Worm (Caenorhabditis elegans) whole organism, mixed stage, embryonic: ENCODE results near the gene catp-6.

Experiments
- ces-1 ChIP-seq: fragments of 150-350 bp; optimal IDR thresholded peaks from 2 replicates; lab custom pipeline; 2014; ENCODE audit warnings: missing biosample characterization, missing genetic modification reagents, missing genetic modification characterization
- elt-1 ChIP-seq: sonication (generic microtip); optimal IDR thresholded peaks from 2 replicates; lab custom pipeline; 2017; ENCODE audit warnings: missing genetic modification characterization, mild to moderate bottlenecking, missing compliant biosample characterization, antibody characterized with exemption, moderate library complexity, borderline replicate concordance; ENCODE audit not compliant: insufficient read depth
- lin-13 ChIP-seq: fragments of 150-350 bp; optimal IDR thresholded peaks from 2 replicates; lab custom pipeline; 2014; ENCODE audit warnings: missing biosample characterization, missing genetic modification characterization
- mab-5 ChIP-seq: fragments of 150-350 bp; optimal IDR thresholded peaks from 2 replicates; lab custom pipeline; 2014; ENCODE audit warnings: missing biosample characterization, missing genetic modification characterization
- nhr-12 ChIP-seq: fragments of 150-350 bp; optimal IDR thresholded peaks from 2 replicates; lab custom pipeline; 2014; ENCODE audit warnings: missing biosample characterization, missing genetic modification characterization
- nhr-2 ChIP-seq: fragments of 150-350 bp; optimal IDR thresholded peaks from 2 replicates; lab custom pipeline; 2014; ENCODE audit warnings: missing biosample characterization, missing genetic modification characterization
- nhr-237 ChIP-seq: fragments of 150-350 bp; optimal IDR thresholded peaks from 2 replicates; lab custom pipeline; 2014; ENCODE audit warnings: missing biosample characterization, missing genetic modification characterization
- nhr-28 ChIP-seq: fragments of 150-350 bp; optimal IDR thresholded peaks from 2 replicates; lab custom pipeline; 2014; ENCODE audit warnings: missing biosample characterization, missing genetic modification characterization
- pha-4 ChIP-seq: fragments of 150-350 bp; optimal IDR thresholded peaks from 2 replicates; lab custom pipeline; 2018; ENCODE audit warnings: missing biosample characterization, missing genetic modification reagents, missing genetic modification characterization
- sem-2 ChIP-seq: fragments of 200-800 bp; sonication (Bioruptor generic); optimal IDR thresholded peaks from 2 replicates; lab custom pipeline; 2018; ENCODE audit warnings: mild to moderate bottlenecking, missing genetic modification characterization, missing compliant biosample characterization
- snpc-4 ChIP-seq: fragments of 150-350 bp; optimal IDR thresholded peaks from 2 replicates; lab custom pipeline; 2014; ENCODE audit warnings: missing biosample characterization, missing genetic modification characterization
- unc-39 ChIP-seq: fragments of 150-350 bp; optimal IDR thresholded peaks from 2 replicates; lab custom pipeline; 2014; ENCODE audit warnings: missing biosample characterization, missing genetic modification characterization
- unc-62 ChIP-seq: fragments of 150-350 bp; optimal IDR thresholded peaks from 2 replicates; lab custom pipeline; 2014; ENCODE audit warnings: missing biosample characterization, missing genetic modification reagents, missing genetic modification characterization
- ztf-11 ChIP-seq: fragments of 150-350 bp; optimal IDR thresholded peaks from 2 replicates; lab custom pipeline; 2014; ENCODE audit warnings: missing biosample characterization, missing genetic modification characterization

- TF ChIP-seq nhr-12 (tag; lab: Kevin White, UChicago) (no peak), mab-5 (no peak), nhr-237 (no peak), unc-62 (GFP tag; lab: Kevin White, UChicago) (no peak), pha-4 (no peak), ces-1 (GFP tag; lab: Kevin White, UChicago) (no peak), nhr-2 (tag; lab: Kevin White, UChicago) (no peak), unc-39 (tag; lab: Kevin White, UChicago) (no peak), lin-13 (tag; lab: Kevin White, UChicago) (no peak), elt-1 (tag; lab: Kevin White, UChicago) (no peak), ztf-11 (tag; lab: Kevin White, UChicago) (no peak), snpc-4 (tag; lab: Kevin White, UChicago) (no peak), nhr-28 (tag; lab: Kevin White, UChicago) (no peak), sem-2 (no peak)
Observed at ce11 chrIV:9832586-9832985, 8.2 kb upstream of the catp-6 start, which contains the start of gene kin-21.
